Fruit fly (Drosophila melanogaster) Kc167 (cell line): ENCODE measurements around the gene r.

Experiments
- Myc ChIP-seq: fragments of >200 bp; optimal IDR thresholded peaks from 2 replicates; lab custom pipeline; 2017; ENCODE audit warnings: missing external identifiers
- Sin3A ChIP-seq: fragments of >200 bp; optimal IDR thresholded peaks from 2 replicates; lab custom pipeline; 2018; ENCODE audit warnings: missing external identifiers
- h ChIP-seq: fragments of >200 bp; optimal IDR thresholded peaks from 3 replicates; lab custom pipeline; 2018; ENCODE audit warnings: missing external identifiers
- insv ChIP-seq: fragments of >200 bp; optimal IDR thresholded peaks from 3 replicates; lab custom pipeline; 2018; ENCODE audit warnings: missing external identifiers
- psq ChIP-seq: fragments of >200 bp; optimal IDR thresholded peaks from 2 replicates; lab custom pipeline; 2017; ENCODE audit warnings: missing external identifiers
- ttk ChIP-seq: sonication (Bioruptor generic); optimal IDR thresholded peaks from 2 replicates; lab custom pipeline; 2017; ENCODE audit warnings: missing external identifiers

Gene r

dm6 chrX:16654931-16655409 lies at the start of gene r, which contains the start of gene Nemp:
Gene r (plus strand): TSS chrX:16655359.
Gene Nemp (minus strand): TSS chrX:16655015.
- no peak for TF ChIP-seq Myc (lab: Kevin White, UChicago)
- no peak for TF ChIP-seq ttk (lab: Kevin White, UChicago)
- TF ChIP-seq Sin3A (lab: Kevin White, UChicago) = no peak
- no peak for TF ChIP-seq insv (lab: Kevin White, UChicago)
- TF ChIP-seq psq (lab: Kevin White, UChicago) = no peak

dm6 chrX:16607828-16608227 lies 47.3 kb upstream of the r start:
- TF ChIP-seq Myc (lab: Kevin White, UChicago) = no peak
- TF ChIP-seq psq (lab: Kevin White, UChicago) = no peak
- no peak for TF ChIP-seq h (lab: Kevin White, UChicago)
- no peak for TF ChIP-seq Sin3A (lab: Kevin White, UChicago)
- TF ChIP-seq insv (lab: Kevin White, UChicago) = no peak
- TF ChIP-seq ttk (lab: Kevin White, UChicago) = no peak

dm6 chrX:16610601-16611058 lies 44.5 kb upstream of the r start, which contains the start of gene mbt:
Gene mbt (plus strand): TSS chrX:16610685.
- no peak for TF ChIP-seq h (lab: Kevin White, UChicago)
- TF ChIP-seq Sin3A (lab: Kevin White, UChicago) = no peak
- no peak for TF ChIP-seq insv (lab: Kevin White, UChicago)
- no peak for TF ChIP-seq Myc (lab: Kevin White, UChicago)
- TF ChIP-seq ttk (lab: Kevin White, UChicago) = no peak
- TF ChIP-seq psq (lab: Kevin White, UChicago) = no peak

dm6 chrX:16616773-16617738 lies 38.1 kb upstream of the r start:
- TF ChIP-seq Myc (lab: Kevin White, UChicago) (no peak), insv (lab: Kevin White, UChicago) (no peak), ttk (lab: Kevin White, UChicago) (no peak), h (lab: Kevin White, UChicago) (no peak), psq (lab: Kevin White, UChicago) (no peak), Sin3A (lab: Kevin White, UChicago) (no peak)

- TF ChIP-seq Sin3A (lab: Kevin White, UChicago) (no peak), Myc (lab: Kevin White, UChicago) (no peak), ttk (lab: Kevin White, UChicago) (no peak), insv (lab: Kevin White, UChicago) (no peak)
Observed at dm6 chrX:16618724-16619123, 36.4 kb upstream of the r start.

dm6 chrX:16621462-16621861 lies 33.7 kb upstream of the r start, which contains the start of gene CG9782:
Gene CG9782 (minus strand): TSS chrX:16621589.
- no peak for TF ChIP-seq Myc (lab: Kevin White, UChicago)
- TF ChIP-seq psq (lab: Kevin White, UChicago) = no peak
- TF ChIP-seq insv (lab: Kevin White, UChicago) = no peak
- no peak for TF ChIP-seq Sin3A (lab: Kevin White, UChicago)
- TF ChIP-seq ttk (lab: Kevin White, UChicago) = no peak
- TF ChIP-seq h (lab: Kevin White, UChicago) = no peak

dm6 chrX:16623524-16623923 lies 31.6 kb upstream of the r start:
- TF ChIP-seq ttk (lab: Kevin White, UChicago) = no peak
- no peak for TF ChIP-seq psq (lab: Kevin White, UChicago)
- TF ChIP-seq Myc (lab: Kevin White, UChicago) = no peak
- no peak for TF ChIP-seq insv (lab: Kevin White, UChicago)
- no peak for TF ChIP-seq Sin3A (lab: Kevin White, UChicago)
- TF ChIP-seq h (lab: Kevin White, UChicago) = no peak

- no peak for TF ChIP-seq ttk (lab: Kevin White, UChicago)
- no peak for TF ChIP-seq Sin3A (lab: Kevin White, UChicago)
- TF ChIP-seq insv (lab: Kevin White, UChicago) = no peak
- no peak for TF ChIP-seq Myc (lab: Kevin White, UChicago)
- TF ChIP-seq h (lab: Kevin White, UChicago) = no peak
- TF ChIP-seq psq (lab: Kevin White, UChicago) = no peak
Observed at dm6 chrX:16624519-16624918, 30.6 kb upstream of the r start.

- no peak for TF ChIP-seq Sin3A (lab: Kevin White, UChicago)
- no peak for TF ChIP-seq Myc (lab: Kevin White, UChicago)
- no peak for TF ChIP-seq insv (lab: Kevin White, UChicago)
- TF ChIP-seq ttk (lab: Kevin White, UChicago) = no peak
- no peak for TF ChIP-seq psq (lab: Kevin White, UChicago)
- no peak for TF ChIP-seq h (lab: Kevin White, UChicago)
Observed at dm6 chrX:16632135-16632534, 23.0 kb upstream of the r start, which contains the start of gene CG9777. Gene CG9777 (minus strand): TSS chrX:16632235.

dm6 chrX:16633181-16633957 lies 21.8 kb upstream of the r start:
- TF ChIP-seq ttk (lab: Kevin White, UChicago) (no peak), insv (lab: Kevin White, UChicago) (no peak), Sin3A (lab: Kevin White, UChicago) (no peak), h (lab: Kevin White, UChicago) (no peak), psq (lab: Kevin White, UChicago) (no peak), Myc (lab: Kevin White, UChicago) (no peak)
